Worm (Caenorhabditis elegans) whole organism, L3 larva: ENCODE data around the gene Y51A2D.1.
A peak's percentile ranks its signal among the peaks of the same experiment; 100 is the strongest.

ENCODE experiments used
- aly-2 ChIP-seq: fragments of 150-350 bp; optimal IDR thresholded peaks from 2 replicates; lab custom pipeline; 2014; ENCODE audit warnings: missing biosample characterization, missing genetic modification characterization
- ama-1 ChIP-seq: fragments of 150-350 bp; optimal IDR thresholded peaks from 2 replicates; lab custom pipeline; 2018
- ceh-28 ChIP-seq: fragments of 150-350 bp; optimal IDR thresholded peaks from 2 replicates; lab custom pipeline; 2014; ENCODE audit warnings: missing biosample characterization, missing genetic modification reagents, missing genetic modification characterization
- ceh-82 ChIP-seq: fragments of 150-350 bp; optimal IDR thresholded peaks from 2 replicates; lab custom pipeline; 2014; ENCODE audit warnings: missing biosample characterization, missing genetic modification characterization
- nfya-1 ChIP-seq: sonication (generic microtip); optimal IDR thresholded peaks from 2 replicates; lab custom pipeline; 2017; ENCODE audit warnings: missing genetic modification characterization, mild to moderate bottlenecking, missing compliant biosample characterization, antibody characterized with exemption, moderate library complexity; ENCODE audit not compliant: insufficient read depth
- nhr-23 ChIP-seq: fragments of 150-350 bp; optimal IDR thresholded peaks from 2 replicates; lab custom pipeline; 2014; ENCODE audit warnings: missing biosample characterization, missing genetic modification reagents, missing genetic modification characterization
- skn-1 ChIP-seq: fragments of 150-350 bp; optimal IDR thresholded peaks from 2 replicates; lab custom pipeline; 2014; ENCODE audit warnings: missing biosample characterization, missing genetic modification characterization
- unc-39 ChIP-seq: sonication (generic microtip); optimal IDR thresholded peaks from 4 replicates; lab custom pipeline; 2017; ENCODE audit warnings: missing biosample characterization, missing genetic modification characterization

- TF ChIP-seq unc-39 (tag; lab: Kevin White, UChicago) (no peak), ceh-82 (tag; lab: Kevin White, UChicago) (no peak), aly-2 (tag; lab: Kevin White, UChicago) (no peak), ama-1 (lab: Kevin White, UChicago) (no peak), nhr-23 (tag; lab: Kevin White, UChicago) (no peak), skn-1 (no peak), nfya-1 (tag; lab: Kevin White, UChicago) (no peak), ceh-28 (peak; percentile 21)
These were observed 46.3 kb upstream of the Y51A2D.1 start, which contains the start of gene ZK228.4 for ce11 chrV:18462365-18462837.
